Worm (Caenorhabditis elegans): ENCODE results near the gene B0244.16.

B0244.16 gene

ce11 chrIII:5710676-5711075, 30.1 kb upstream of the B0244.16 start (continued):
- TF ChIP-seq blmp-1 (tag; optimal IDR thresholded peaks at IDR 0.05; ENCODE audit: insufficient read depth) (peak; percentile 7), snpc-4 (tag; optimal IDR thresholded peaks at IDR 0.05) (no peak), elt-1 (tag; optimal IDR thresholded peaks at IDR 0.05) (no peak), fos-1 (tag; optimal IDR thresholded peaks at IDR 0.05) (peak; percentile 36), mab-5 (tag; optimal IDR thresholded peaks at IDR 0.05) (no peak), elt-3 (tag; optimal IDR thresholded peaks at IDR 0.05) (no peak), mbf-1 (tag; optimal IDR thresholded peaks at IDR 0.05) (no peak), unc-62 (GFP tag; optimal IDR thresholded peaks at IDR 0.05) (no peak), sem-4 (tag; optimal IDR thresholded peaks at IDR 0.05) (no peak), lin-11 (tag; optimal IDR thresholded peaks at IDR 0.05) (no peak), sma-9 (GFP tag; optimal IDR thresholded peaks at IDR 0.05) (peak; percentile 43), sma-9 (tag; optimal IDR thresholded peaks at IDR 0.05) (no peak), ceh-82 (tag; optimal IDR thresholded peaks at IDR 0.05) (no peak), nhr-6 (tag; optimal IDR thresholded peaks at IDR 0.05) (no peak), R02D3.7 (tag; optimal IDR thresholded peaks at IDR 0.05) (no peak), lsy-2 (tag; optimal IDR thresholded peaks at IDR 0.05) (peak in 1 of 2 experiments; percentile 81), nhr-129 (tag; optimal IDR thresholded peaks at IDR 0.05) (peak; percentile 26), ceh-16 (tag; optimal IDR thresholded peaks at IDR 0.05) (no peak)

- peak; percentile 24 for TF ChIP-seq unc-55 (GFP tag; optimal IDR thresholded peaks at IDR 0.05)
- no peak for TF ChIP-seq skn-1 (tag; optimal IDR thresholded peaks at IDR 0.05)
Observed at ce11 chrIII:5711242-5711641, 29.5 kb upstream of the B0244.16 start, which contains the start of gene rbm-26. TSS of gene rbm-26 (plus strand) at chrIII:5711542.

ce11 chrIII:5711881-5712643, 28.7 kb upstream of the B0244.16 start:
- TF ChIP-seq zag-1 (tag; optimal IDR thresholded peaks at IDR 0.05), result no peak
- no peak for TF ChIP-seq nhr-12 (tag; optimal IDR thresholded peaks at IDR 0.05)
- TF ChIP-seq fos-1 (tag; optimal IDR thresholded peaks at IDR 0.05), result no peak
- no peak for TF ChIP-seq elt-1 (tag; optimal IDR thresholded peaks at IDR 0.05)
- no peak for TF ChIP-seq lin-39 (tag; optimal IDR thresholded peaks at IDR 0.05)
- no peak for TF ChIP-seq lin-13 (GFP tag; optimal IDR thresholded peaks at IDR 0.05)
- no peak for TF ChIP-seq nhr-25 (tag; optimal IDR thresholded peaks at IDR 0.05)
- no peak for TF ChIP-seq nhr-6 (tag; optimal IDR thresholded peaks at IDR 0.05)
- TF ChIP-seq lsy-2 (tag; optimal IDR thresholded peaks at IDR 0.05), result no peak
- TF ChIP-seq nhr-77 (tag; optimal IDR thresholded peaks at IDR 0.05), result no peak
- TF ChIP-seq ceh-82 (tag; optimal IDR thresholded peaks at IDR 0.05), result no peak
- TF ChIP-seq nhr-129 (tag; optimal IDR thresholded peaks at IDR 0.05), result no peak

- TF ChIP-seq ama-1 (optimal IDR thresholded peaks at IDR 0.05) (no peak), elt-3 (tag; optimal IDR thresholded peaks at IDR 0.05) (no peak), C34F6.9 (tag; optimal IDR thresholded peaks at IDR 0.05) (no peak), sma-9 (GFP tag; optimal IDR thresholded peaks at IDR 0.05) (no peak), sma-9 (tag; optimal IDR thresholded peaks at IDR 0.05) (no peak), nhr-25 (tag; optimal IDR thresholded peaks at IDR 0.05) (no peak), lin-13 (GFP tag; optimal IDR thresholded peaks at IDR 0.05) (no peak), crh-2 (tag; optimal IDR thresholded peaks at IDR 0.05) (no peak), zag-1 (tag; optimal IDR thresholded peaks at IDR 0.05) (no peak), nhr-11 (tag; optimal IDR thresholded peaks at IDR 0.05) (no peak)
Observed at ce11 chrIII:5714230-5714983, 26.4 kb upstream of the B0244.16 start, which contains the start of gene arf-1. TSS of gene arf-1 (plus strand) at chrIII:5714886.

ce11 chrIII:5714984-5715454, 25.7 kb upstream of the B0244.16 start:
- TF ChIP-seq nhr-6 (tag; optimal IDR thresholded peaks at IDR 0.05) (peak; percentile 16), aly-2 (tag; optimal IDR thresholded peaks at IDR 0.05) (no peak), unc-39 (tag; optimal IDR thresholded peaks at IDR 0.05) (no peak), nhr-25 (tag; optimal IDR thresholded peaks at IDR 0.05) (no peak), fos-1 (tag; optimal IDR thresholded peaks at IDR 0.05) (no peak), gmeb-1 (tag; optimal IDR thresholded peaks at IDR 0.05) (no peak), ztf-1 (GFP tag; conservative IDR thresholded peaks at IDR 0.05) (no peak), sma-9 (GFP tag; optimal IDR thresholded peaks at IDR 0.05) (peak; percentile 2), sma-9 (tag; optimal IDR thresholded peaks at IDR 0.05) (no peak)

Data from whole organism, L2 larva.